Fruit fly (Drosophila melanogaster) whole organism, prepupa: ENCODE data around the gene tj.

Experiments
- Blimp-1 ChIP-seq: fragments of 200-800 bp; sonication (Bioruptor generic); optimal IDR thresholded peaks from 3 replicates; lab custom pipeline; 2017; ENCODE audit warnings: missing biosample characterization, missing genetic modification characterization, mild to moderate bottlenecking, moderate library complexity, missing genetic modification reagents
- CG10631 ChIP-seq: fragments of 200-800 bp; sonication (Bioruptor generic); optimal IDR thresholded peaks from 2 replicates; lab custom pipeline; 2016; ENCODE audit warnings: missing biosample characterization, missing genetic modification characterization
- CG10669 ChIP-seq: fragments of 200-800 bp; sonication (Bioruptor generic); optimal IDR thresholded peaks from 3 replicates; lab custom pipeline; 2018; ENCODE audit warnings: missing biosample characterization, mild to moderate bottlenecking, missing genetic modification characterization, moderate library complexity
- CG11294 ChIP-seq: fragments of 200-800 bp; sonication (Bioruptor generic); IDR thresholded peaks from 2 replicates; pipeline ENCODE4 v1.3.6; 2022; ENCODE audit warnings: missing biosample characterization, missing genetic modification characterization
- CG11762 ChIP-seq: fragments of 200-800 bp; sonication (Bioruptor generic); optimal IDR thresholded peaks from 3 replicates; lab custom pipeline; 2016; ENCODE audit warnings: missing biosample characterization, missing genetic modification characterization; ENCODE audit not compliant: insufficient read depth
- CG11902 ChIP-seq: fragments of 200-800 bp; sonication (Bioruptor generic); optimal IDR thresholded peaks from 3 replicates; lab custom pipeline; 2016; ENCODE audit warnings: missing biosample characterization, missing genetic modification characterization
- CG15336 ChIP-seq: fragments of 200-800 bp; sonication (Bioruptor generic); IDR thresholded peaks from 2 replicates; pipeline ENCODE4 v1.3.6; 2022; ENCODE audit warnings: missing biosample characterization, missing genetic modification characterization
- CG16779 ChIP-seq: fragments of 200-800 bp; sonication (Bioruptor generic); optimal IDR thresholded peaks from 3 replicates; lab custom pipeline; 2017; ENCODE audit warnings: missing biosample characterization, mild to moderate bottlenecking, missing genetic modification characterization
- CG3032 ChIP-seq: fragments of 200-800 bp; optimal IDR thresholded peaks from 2 replicates; lab custom pipeline; 2019; ENCODE audit warnings: missing biosample characterization, mild to moderate bottlenecking, missing genetic modification characterization, moderate library complexity
- CG31627 ChIP-seq: fragments of 200-800 bp; sonication (Bioruptor generic); optimal IDR thresholded peaks from 3 replicates; lab custom pipeline; 2016; ENCODE audit warnings: missing biosample characterization, missing genetic modification characterization
- CG34406 ChIP-seq: fragments of 200-800 bp; sonication (Bioruptor generic); optimal IDR thresholded peaks from 3 replicates; lab custom pipeline; 2016; ENCODE audit warnings: missing biosample characterization, missing genetic modification characterization
- CG6163 ChIP-seq: fragments of 200-800 bp; sonication (Bioruptor generic); IDR thresholded peaks from 3 replicates; pipeline ENCODE4 v1.3.6; 2022; ENCODE audit warnings: missing biosample characterization, missing genetic modification characterization
- CG6792 ChIP-seq: fragments of 200-800 bp; sonication (Bioruptor generic); optimal IDR thresholded peaks from 3 replicates; lab custom pipeline; 2016; ENCODE audit warnings: missing biosample characterization, missing genetic modification characterization
- CG6808 ChIP-seq: fragments of 200-800 bp; sonication (Bioruptor generic); optimal IDR thresholded peaks from 3 replicates; lab custom pipeline; 2017; ENCODE audit warnings: missing biosample characterization, missing genetic modification characterization, mild to moderate bottlenecking, moderate library complexity, missing genetic modification reagents
- CG6854 ChIP-seq: fragments of 200-800 bp; sonication (Bioruptor generic); optimal IDR thresholded peaks from 2 replicates; lab custom pipeline; 2017; ENCODE audit warnings: missing biosample characterization, mild to moderate bottlenecking, missing genetic modification characterization
- CG7368 ChIP-seq: fragments of 200-800 bp; sonication (Bioruptor generic); optimal IDR thresholded peaks from 3 replicates; lab custom pipeline; 2016; ENCODE audit warnings: missing biosample characterization, missing genetic modification characterization
- CG8119 ChIP-seq: fragments of 200-800 bp; sonication (Bioruptor generic); IDR thresholded peaks from 3 replicates; pipeline ENCODE4 v1.3.6; 2022; ENCODE audit warnings: missing biosample characterization, missing genetic modification characterization
- CG8632 ChIP-seq: fragments of 200-800 bp; sonication (Bioruptor generic); optimal IDR thresholded peaks from 3 replicates; lab custom pipeline; 2016; ENCODE audit warnings: missing biosample characterization, missing genetic modification characterization
- Eip75B ChIP-seq: fragments of 200-800 bp; sonication (Bioruptor generic); optimal IDR thresholded peaks from 3 replicates; lab custom pipeline; 2016; ENCODE audit warnings: missing biosample characterization, missing genetic modification characterization
- Eip78C ChIP-seq: fragments of 200-800 bp; sonication (Bioruptor generic); peaks from one replicate; lab custom pipeline; 2016; ENCODE audit warnings: missing biosample characterization, missing genetic modification characterization
- Ets96B ChIP-seq: fragments of 200-800 bp; optimal IDR thresholded peaks from 2 replicates; lab custom pipeline; 2019; ENCODE audit warnings: missing biosample characterization, mild to moderate bottlenecking, missing genetic modification characterization, moderate library complexity
- Gug ChIP-seq: fragments of 200-800 bp; sonication (Bioruptor generic); IDR thresholded peaks from 2 replicates; pipeline ENCODE4 v1.3.6; 2022; ENCODE audit warnings: missing biosample characterization, missing genetic modification characterization
- Hr38 ChIP-seq: sonication (Bioruptor generic); optimal IDR thresholded peaks from 2 replicates; lab custom pipeline; 2016; ENCODE audit warnings: missing biosample characterization, missing genetic modification characterization
- Lpt ChIP-seq: fragments of 200-800 bp; sonication (Bioruptor generic); optimal IDR thresholded peaks from 3 replicates; lab custom pipeline; 2016; ENCODE audit warnings: missing biosample characterization, missing genetic modification characterization
- Met ChIP-seq: fragments of 200-800 bp; sonication (Bioruptor generic); optimal IDR thresholded peaks from 3 replicates; lab custom pipeline; 2016; ENCODE audit warnings: missing biosample characterization, missing genetic modification characterization
- Sox14 ChIP-seq: fragments of 200-800 bp; sonication (Bioruptor generic); optimal IDR thresholded peaks from 3 replicates; lab custom pipeline; 2016; ENCODE audit warnings: missing biosample characterization, missing genetic modification characterization
- dac ChIP-seq: fragments of 200-800 bp; sonication (Bioruptor generic); optimal IDR thresholded peaks from 2 replicates; lab custom pipeline; 2017; ENCODE audit warnings: missing biosample characterization, mild to moderate bottlenecking, missing genetic modification characterization
- dsx ChIP-seq: fragments of 200-800 bp; optimal IDR thresholded peaks from 3 replicates; lab custom pipeline; 2019; ENCODE audit warnings: missing biosample characterization, mild to moderate bottlenecking, missing genetic modification characterization, moderate library complexity; ENCODE audit not compliant: poor library complexity, severe bottlenecking
- eg ChIP-seq: fragments of 200-800 bp; sonication (Bioruptor generic); IDR thresholded peaks from 3 replicates; pipeline ENCODE4 v1.3.6; 2022; ENCODE audit warnings: missing biosample characterization, missing genetic modification characterization
- fd59A ChIP-seq: fragments of 200-800 bp; sonication (Bioruptor generic); optimal IDR thresholded peaks from 2 replicates; lab custom pipeline; 2017; ENCODE audit warnings: missing biosample characterization, mild to moderate bottlenecking, missing genetic modification characterization, missing genetic modification reagents
- fd85E ChIP-seq: fragments of 200-800 bp; sonication (Bioruptor generic); optimal IDR thresholded peaks from 3 replicates; lab custom pipeline; 2016; ENCODE audit warnings: missing biosample characterization, missing genetic modification characterization
- fkh ChIP-seq: fragments of 200-800 bp; sonication (Bioruptor generic); optimal IDR thresholded peaks from 3 replicates; lab custom pipeline; 2017; ENCODE audit warnings: missing biosample characterization, mild to moderate bottlenecking, missing genetic modification characterization, moderate library complexity
- lz ChIP-seq: fragments of 200-800 bp; sonication (Bioruptor generic); optimal IDR thresholded peaks from 3 replicates; lab custom pipeline; 2016; ENCODE audit warnings: missing biosample characterization, missing genetic modification characterization
- net ChIP-seq: fragments of 200-800 bp; sonication (Bioruptor generic); optimal IDR thresholded peaks from 3 replicates; lab custom pipeline; 2016; ENCODE audit warnings: missing biosample characterization, missing genetic modification characterization
- pdm3 ChIP-seq: fragments of 200-800 bp; sonication (Bioruptor generic); optimal IDR thresholded peaks from 3 replicates; lab custom pipeline; 2016; ENCODE audit warnings: missing biosample characterization, missing genetic modification characterization
- salr ChIP-seq, 2 experiments: fragments of 200-800 bp; sonication (Bioruptor generic); optimal IDR thresholded peaks; 3 replicates each; lab custom pipeline; 2016 to 2018; ENCODE audit warnings: missing biosample characterization in 2 of 2, missing genetic modification characterization in 2 of 2, mild to moderate bottlenecking in 1 of 2
- spab ChIP-seq: fragments of 200-800 bp; sonication (Bioruptor generic); optimal IDR thresholded peaks from 2 replicates; lab custom pipeline; 2017; ENCODE audit warnings: missing biosample characterization, mild to moderate bottlenecking, missing genetic modification characterization, missing genetic modification reagents
- ss ChIP-seq, 2 experiments: fragments of 200-800 bp; sonication (Bioruptor generic); optimal IDR thresholded peaks; 2 replicates in 1 of 2; 3 replicates in 1 of 2; lab custom pipeline; 2017 to 2018; ENCODE audit warnings: mild to moderate bottlenecking in 2 of 2, missing biosample characterization in 2 of 2, missing genetic modification characterization in 2 of 2, moderate library complexity in 1 of 2
- svp ChIP-seq: fragments of 200-800 bp; sonication (Bioruptor generic); peaks from one replicate; lab custom pipeline; 2016; ENCODE audit warnings: missing biosample characterization, missing genetic modification characterization
- topi ChIP-seq: fragments of 200-800 bp; sonication (Bioruptor generic); optimal IDR thresholded peaks from 3 replicates; lab custom pipeline; 2016; ENCODE audit warnings: missing biosample characterization, missing genetic modification characterization
- vri ChIP-seq: fragments of 200-800 bp; sonication (Bioruptor generic); optimal IDR thresholded peaks from 3 replicates; lab custom pipeline; 2016; ENCODE audit warnings: missing biosample characterization, mild to moderate bottlenecking, missing genetic modification characterization

Gene tj

DNA sequence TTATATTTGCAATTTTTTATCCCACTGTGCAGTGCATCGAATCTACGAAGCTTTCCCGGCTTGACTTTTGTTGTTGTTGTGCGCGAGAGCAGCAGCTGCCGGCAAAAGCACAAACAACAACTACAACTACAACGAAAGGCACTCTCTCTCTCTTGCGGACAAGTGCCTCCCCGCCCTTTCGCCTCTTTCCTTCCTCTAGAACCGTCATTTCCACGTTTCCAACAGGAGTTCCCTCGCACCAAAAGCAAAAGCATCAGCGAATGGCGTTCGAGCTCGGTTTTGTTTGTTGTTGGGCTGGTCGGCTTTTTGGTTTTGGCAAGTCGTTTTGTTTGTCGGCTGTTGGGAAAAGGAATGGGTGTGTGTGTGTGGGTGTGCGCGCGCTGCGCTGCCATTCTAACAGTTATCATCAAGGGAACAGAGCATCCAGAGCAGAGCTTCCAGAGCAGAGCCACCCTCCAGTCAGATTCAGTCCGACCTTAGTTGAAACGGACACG is at the start of gene tj:
tj (plus strand) TSS at position 444 of the 494 bp plus-strand sequence.
- TF ChIP-seq CG6792 (GFP tag; lab: Kevin White, UChicago) = no peak
- peak; percentile 12 for TF ChIP-seq Eip78C
- TF ChIP-seq CG6163 (GFP tag; lab: Robert Waterston, UW) = 0 out of 3 replicates have a peak, but pooled peaks have one; percentile 22
- TF ChIP-seq dac = no peak
- no peak for TF ChIP-seq topi (GFP tag; lab: Kevin White, UChicago)
- TF ChIP-seq fd59A (GFP tag; lab: Kevin White, UChicago) = no peak
- TF ChIP-seq vri (GFP tag; lab: Kevin White, UChicago) = no peak
- TF ChIP-seq svp (GFP tag; lab: Kevin White, UChicago) = peak; percentile 60
- TF ChIP-seq eg (GFP tag; lab: Robert Waterston, UW) = no peak
- no peak for TF ChIP-seq CG10669 (GFP tag; lab: Kevin White, UChicago)
- no peak for TF ChIP-seq CG34406 (GFP tag; lab: Kevin White, UChicago)

- no peak for TF ChIP-seq CG6808 (GFP tag; lab: Kevin White, UChicago)
- TF ChIP-seq CG11294 (GFP tag; lab: Robert Waterston, UW) = no peak
- TF ChIP-seq CG8119 (GFP tag; lab: Robert Waterston, UW) = no peak
- no peak for TF ChIP-seq Eip75B
- TF ChIP-seq Hr38 = no peak
- TF ChIP-seq CG11762 (GFP tag; lab: Kevin White, UChicago) = no peak
- TF ChIP-seq Ets96B (tag; lab: Kevin White, UChicago) = no peak
- TF ChIP-seq dac = no peak
- TF ChIP-seq spab = no peak
- no peak for TF ChIP-seq CG6854 (GFP tag; lab: Kevin White, UChicago)
- TF ChIP-seq CG11902 = no peak
- TF ChIP-seq Sox14 (GFP tag; lab: Kevin White, UChicago) = no peak
- no peak for TF ChIP-seq net
- TF ChIP-seq, all 60 proteins: peak for 0
Measured at dm6 chr2L:19415133-19415532, 48.9 kb upstream of the tj start.

dm6 chr2L:19415859-19416258 is 48.2 kb upstream of the tj start:
- TF ChIP-seq CG15336 (GFP tag; lab: Robert Waterston, UW) = 0 out of 2 replicates have a peak, but pooled peaks have one; percentile 31
- no peak for TF ChIP-seq fkh
- no peak for TF ChIP-seq CG6854 (GFP tag; lab: Kevin White, UChicago)
- TF ChIP-seq CG16779 (tag; lab: Kevin White, UChicago) = no peak
- peak; percentile 17 for TF ChIP-seq Eip78C

- TF ChIP-seq eg (GFP tag; lab: Robert Waterston, UW) = peak; percentile 88; the same call in 2 of the 3 replicates
- peak; percentile 66 for TF ChIP-seq Gug
- TF ChIP-seq Blimp-1 (GFP tag; lab: Kevin White, UChicago) = no peak
- peak; percentile 37 for TF ChIP-seq Eip75B
- TF ChIP-seq CG6854 (GFP tag; lab: Kevin White, UChicago) = no peak
- TF ChIP-seq CG31627 (GFP tag; lab: Kevin White, UChicago) = peak; percentile 36
- TF ChIP-seq dsx (GFP tag; lab: Kevin White, UChicago) = no peak
- peak; percentile 33 for TF ChIP-seq CG10631 (GFP tag; lab: Kevin White, UChicago)
- TF ChIP-seq CG11294 (GFP tag; lab: Robert Waterston, UW) = peak; percentile 84
- TF ChIP-seq lz = peak; percentile 30
- TF ChIP-seq ss (GFP tag; optimal IDR thresholded peaks at IDR 0.05; lab: Kevin White, UChicago) = no peak
- TF ChIP-seq fd59A (GFP tag; lab: Kevin White, UChicago) = no peak
- peak; percentile 75 for TF ChIP-seq net
- TF ChIP-seq CG7368 = no peak
- no peak for TF ChIP-seq CG3032
- TF ChIP-seq fd85E (GFP tag; lab: Kevin White, UChicago) = no peak
- peak; percentile 4 for TF ChIP-seq CG10669 (GFP tag; lab: Kevin White, UChicago)
- no peak for TF ChIP-seq CG11902
- peak; percentile 61 for TF ChIP-seq pdm3 (GFP tag; lab: Kevin White, UChicago)
- no peak for TF ChIP-seq spab
- TF ChIP-seq salr (GFP tag; optimal IDR thresholded peaks at IDR 0.05; lab: Kevin White, UChicago) = peak in 1 of 2 experiments; percentile 33
- no peak for TF ChIP-seq Met (GFP tag; lab: Kevin White, UChicago)
- peak; percentile 66 for TF ChIP-seq Lpt (GFP tag; lab: Kevin White, UChicago)
- TF ChIP-seq dac = peak; percentile 32
- peak; percentile 77 for TF ChIP-seq fkh
- no peak for TF ChIP-seq Ets96B (tag; lab: Kevin White, UChicago)
- peak; percentile 76 for TF ChIP-seq Eip78C
- TF ChIP-seq CG6792 (GFP tag; lab: Kevin White, UChicago) = peak; percentile 12
- TF ChIP-seq CG8632 = no peak
Measured at dm6 chr2L:19416602-19417497, 47.2 kb upstream of the tj start, which contains the start of gene Lectin-galC1. TSS of gene Lectin-galC1 (plus strand) at chr2L:19417447.
